Fruit fly (Drosophila melanogaster): ENCODE measurements around the gene CG12155.

The CG12155 gene

dm6 chrX:7701282-7702078 lies 27.1 kb upstream of the CG12155 start (continued):
- TF ChIP-seq CG12299 (tag; optimal IDR thresholded peaks at IDR 0.05): peak; percentile 68
- no peak for TF ChIP-seq CG8281 (tag; optimal IDR thresholded peaks at IDR 0.05)
- peak; percentile 61 for TF ChIP-seq exex (tag; optimal IDR thresholded peaks at IDR 0.05)
- TF ChIP-seq hbn (GFP tag; IDR thresholded peaks at IDR 0.05; ENCODE audit: partially characterized antibody): no peak
- TF ChIP-seq zfh1 (GFP tag; IDR thresholded peaks at IDR 0.05): no peak
- TF ChIP-seq Bdp1 (GFP tag; optimal IDR thresholded peaks at IDR 0.05): peak; percentile 32
- peak; percentile 19 for TF ChIP-seq her (GFP tag; optimal IDR thresholded peaks at IDR 0.05)
- TF ChIP-seq CG31441 (GFP tag; IDR thresholded peaks at IDR 0.05): peak; percentile 82
- peak; percentile 82 for TF ChIP-seq CG7556 (GFP tag; optimal IDR thresholded peaks at IDR 0.05)
- no peak for TF ChIP-seq Ets97D (GFP tag; optimal IDR thresholded peaks at IDR 0.05)
- no peak for TF ChIP-seq CG17912 (GFP tag; optimal IDR thresholded peaks at IDR 0.05)
- TF ChIP-seq Fer3 (tag; optimal IDR thresholded peaks at IDR 0.05): peak; percentile 87
- peak; percentile 22 for TF ChIP-seq bigmax (GFP tag; optimal IDR thresholded peaks at IDR 0.05)
- no peak for TF ChIP-seq sc (optimal IDR thresholded peaks at IDR 0.05)
- TF ChIP-seq sc (GFP tag; optimal IDR thresholded peaks at IDR 0.05): peak; percentile 7
- no peak for TF ChIP-seq CG14860 (GFP tag; IDR thresholded peaks at IDR 0.05; ENCODE audit: partially characterized antibody)
- TF ChIP-seq yki (optimal IDR thresholded peaks at IDR 0.05): no peak
- TF ChIP-seq lmd (GFP tag; IDR thresholded peaks at IDR 0.05): peak; percentile 77
- no peak for TF ChIP-seq gce (GFP tag; IDR thresholded peaks at IDR 0.05)
- peak; percentile 75 for TF ChIP-seq NfI (GFP tag; optimal IDR thresholded peaks at IDR 0.05)
- peak; percentile 7 for TF ChIP-seq Lhr (GFP tag; optimal IDR thresholded peaks at IDR 0.05)
- TF ChIP-seq CG8944 (GFP tag; optimal IDR thresholded peaks at IDR 0.05): peak; percentile 27
- TF ChIP-seq sens (GFP tag): peak; percentile 74
- peak; percentile 85 for TF ChIP-seq CG32532 (GFP tag; IDR thresholded peaks at IDR 0.05)
- peak; percentile 47; the same call in 2 of the 3 replicates for TF ChIP-seq CG6175 (GFP tag; IDR thresholded peaks at IDR 0.05)
- peak; percentile 88 for TF ChIP-seq Meics (GFP tag; optimal IDR thresholded peaks at IDR 0.05)
- TF ChIP-seq CG15601 (tag; optimal IDR thresholded peaks at IDR 0.05): peak; percentile 58
- peak; percentile 47; the same call in 1 of the 2 replicates for TF ChIP-seq stc (GFP tag; IDR thresholded peaks at IDR 0.05)
- TF ChIP-seq Lim3 (GFP tag; IDR thresholded peaks at IDR 0.05): no peak
- TF ChIP-seq CG30431 (GFP tag; optimal IDR thresholded peaks at IDR 0.05): peak; percentile 3
- 0 out of 2 replicates have a peak, but pooled peaks have one; percentile 27 for TF ChIP-seq CG10321 (GFP tag; IDR thresholded peaks at IDR 0.05)
- TF ChIP-seq Sry-β (GFP tag; optimal IDR thresholded peaks at IDR 0.05): peak; percentile 16
- TF ChIP-seq CG10274 (GFP tag; optimal IDR thresholded peaks at IDR 0.05): peak; percentile 65
- TF ChIP-seq abd-A (tag; optimal IDR thresholded peaks at IDR 0.05): peak; percentile 18
- peak; percentile 34 for TF ChIP-seq Mad (GFP tag; optimal IDR thresholded peaks at IDR 0.05)
- peak; percentile 84 for TF ChIP-seq Ets65A (GFP tag)
- TF ChIP-seq insv (GFP tag; optimal IDR thresholded peaks at IDR 0.05): peak in 1 of 2 experiments; percentile 8
- TF ChIP-seq mirr (GFP tag; optimal IDR thresholded peaks at IDR 0.05): peak; percentile 52
- TF ChIP-seq CG1832 (GFP tag; optimal IDR thresholded peaks at IDR 0.05): no peak
- TF ChIP-seq nau (GFP tag; optimal IDR thresholded peaks at IDR 0.05): peak; percentile 62
- peak; percentile 46 for TF ChIP-seq CG6854 (GFP tag; optimal IDR thresholded peaks at IDR 0.05)
- TF ChIP-seq CG7786 (GFP tag; optimal IDR thresholded peaks at IDR 0.05): peak; percentile 49
- TF ChIP-seq zen (tag; optimal IDR thresholded peaks at IDR 0.05): peak; percentile 1
- TF ChIP-seq fru (optimal IDR thresholded peaks at IDR 0.05): no peak
- peak; percentile 64 for TF ChIP-seq Dip3 (GFP tag; optimal IDR thresholded peaks at IDR 0.05)
- TF ChIP-seq crol (GFP tag; IDR thresholded peaks at IDR 0.05): no peak
- TF ChIP-seq bcd (GFP tag; optimal IDR thresholded peaks at IDR 0.05): peak; percentile 73
- peak; percentile 73 for TF ChIP-seq CG8388 (GFP tag; optimal IDR thresholded peaks at IDR 0.05)
- 0 out of 2 replicates have a peak, but pooled peaks have one; percentile 48 for TF ChIP-seq CG4730 (GFP tag; IDR thresholded peaks at IDR 0.05)
- TF ChIP-seq Ada2b (GFP tag; IDR thresholded peaks at IDR 0.05): peak; percentile 53; the same call in 1 of the 2 replicates

All from whole organism, embryonic.